Fruit fly (Drosophila melanogaster) whole organism, pupa: ENCODE results near the gene CG6142.
A peak's percentile ranks its signal among the peaks of the same experiment; 100 is the strongest.

ENCODE experiments used
- CG10348 ChIP-seq: fragments of 200-800 bp; sonication (Bioruptor generic); IDR thresholded peaks from 2 replicates; pipeline ENCODE4 v1.3.6; 2022; ENCODE audit warnings: missing biosample characterization, missing genetic modification characterization
- CG12605 ChIP-seq: fragments of 200-800 bp; sonication (Bioruptor generic); IDR thresholded peaks from 2 replicates; pipeline ENCODE4 v1.3.6; 2022; ENCODE audit warnings: missing biosample characterization, missing genetic modification characterization
- CG13204 ChIP-seq: fragments of 200-800 bp; sonication (Bioruptor generic); optimal IDR thresholded peaks from 2 replicates; lab custom pipeline; 2018; ENCODE audit warnings: missing biosample characterization, mild to moderate bottlenecking, missing genetic modification characterization, moderate library complexity
- CG14655 ChIP-seq: fragments of 200-800 bp; sonication (Bioruptor generic); optimal IDR thresholded peaks from 3 replicates; lab custom pipeline; 2017; ENCODE audit warnings: mild to moderate bottlenecking, missing biosample characterization, missing genetic modification reagents, missing genetic modification characterization
- CG15710 ChIP-seq: fragments of 200-800 bp; sonication (Bioruptor generic); optimal IDR thresholded peaks from 2 replicates; lab custom pipeline; 2018; ENCODE audit warnings: missing biosample characterization, mild to moderate bottlenecking, missing genetic modification characterization, moderate library complexity
- CG17806 ChIP-seq: fragments of 200-800 bp; sonication (Bioruptor generic); optimal IDR thresholded peaks from 2 replicates; lab custom pipeline; 2018; ENCODE audit warnings: missing biosample characterization, mild to moderate bottlenecking, missing genetic modification characterization, moderate library complexity
- CG32121 ChIP-seq: fragments of 200-800 bp; sonication (Bioruptor generic); IDR thresholded peaks from 2 replicates; pipeline ENCODE4 v1.3.6; 2022; ENCODE audit warnings: missing biosample characterization, missing genetic modification characterization
- CG34367 ChIP-seq: fragments of 200-800 bp; sonication (Bioruptor generic); optimal IDR thresholded peaks from 2 replicates; lab custom pipeline; 2018; ENCODE audit warnings: missing biosample characterization, mild to moderate bottlenecking, missing genetic modification characterization
- CG4496 ChIP-seq: fragments of 200-800 bp; sonication (Bioruptor generic); IDR thresholded peaks from 3 replicates; pipeline ENCODE4 v1.3.6; 2022; ENCODE audit warnings: missing biosample characterization, missing genetic modification characterization
- CG8159 ChIP-seq: fragments of 200-800 bp; sonication (Bioruptor generic); optimal IDR thresholded peaks from 3 replicates; lab custom pipeline; 2018; ENCODE audit warnings: missing biosample characterization, mild to moderate bottlenecking, missing genetic modification characterization, moderate library complexity
- CG8301 ChIP-seq: fragments of 200-800 bp; sonication (Bioruptor generic); optimal IDR thresholded peaks from 2 replicates; lab custom pipeline; 2018; ENCODE audit warnings: missing biosample characterization, mild to moderate bottlenecking, missing genetic modification characterization
- CG9948 ChIP-seq: fragments of 200-800 bp; sonication (Bioruptor generic); optimal IDR thresholded peaks from 2 replicates; lab custom pipeline; 2018; ENCODE audit warnings: missing biosample characterization, mild to moderate bottlenecking, missing genetic modification characterization, moderate library complexity
- D1 ChIP-seq: fragments of 200-800 bp; sonication (Bioruptor generic); optimal IDR thresholded peaks from 2 replicates; lab custom pipeline; 2018; ENCODE audit warnings: missing biosample characterization, mild to moderate bottlenecking, missing genetic modification characterization, moderate library complexity
- EcR ChIP-seq: fragments of 200-800 bp; sonication (Bioruptor generic); optimal IDR thresholded peaks from 3 replicates; lab custom pipeline; 2019; ENCODE audit warnings: missing biosample characterization, missing genetic modification characterization, mild to moderate bottlenecking, moderate library complexity, missing genetic modification reagents
- Ets98B ChIP-seq: fragments of 200-800 bp; sonication (Bioruptor generic); IDR thresholded peaks from 2 replicates; pipeline ENCODE4 v1.3.6; 2022; ENCODE audit warnings: missing biosample characterization, missing genetic modification characterization
- Pif1A ChIP-seq: fragments of 200-800 bp; sonication (Bioruptor generic); optimal IDR thresholded peaks from 3 replicates; lab custom pipeline; 2016; ENCODE audit warnings: missing biosample characterization, missing genetic modification characterization
- Pif1B ChIP-seq: fragments of 200-800 bp; sonication (Bioruptor generic); optimal IDR thresholded peaks from 3 replicates; lab custom pipeline; 2016; ENCODE audit warnings: missing biosample characterization, missing genetic modification characterization
- Snoo ChIP-seq: fragments of 200-800 bp; sonication (Bioruptor generic); optimal IDR thresholded peaks from 3 replicates; lab custom pipeline; 2017; ENCODE audit warnings: missing biosample characterization, mild to moderate bottlenecking, missing genetic modification characterization, inconsistent platforms
- fd96Ca ChIP-seq: fragments of 200-800 bp; sonication (Bioruptor generic); IDR thresholded peaks from 3 replicates; pipeline ENCODE4 v1.3.6; 2022; ENCODE audit warnings: missing biosample characterization, missing genetic modification characterization
- gl ChIP-seq: fragments of 200-800 bp; sonication (Bioruptor generic); optimal IDR thresholded peaks from 2 replicates; lab custom pipeline; 2018; ENCODE audit warnings: missing biosample characterization, mild to moderate bottlenecking, missing genetic modification characterization
- rn ChIP-seq: fragments of 200-800 bp; sonication (Bioruptor generic); IDR thresholded peaks from 2 replicates; pipeline ENCODE4 v1.3.6; 2022; ENCODE audit warnings: missing biosample characterization, missing genetic modification characterization

CG6142 gene

DNA sequence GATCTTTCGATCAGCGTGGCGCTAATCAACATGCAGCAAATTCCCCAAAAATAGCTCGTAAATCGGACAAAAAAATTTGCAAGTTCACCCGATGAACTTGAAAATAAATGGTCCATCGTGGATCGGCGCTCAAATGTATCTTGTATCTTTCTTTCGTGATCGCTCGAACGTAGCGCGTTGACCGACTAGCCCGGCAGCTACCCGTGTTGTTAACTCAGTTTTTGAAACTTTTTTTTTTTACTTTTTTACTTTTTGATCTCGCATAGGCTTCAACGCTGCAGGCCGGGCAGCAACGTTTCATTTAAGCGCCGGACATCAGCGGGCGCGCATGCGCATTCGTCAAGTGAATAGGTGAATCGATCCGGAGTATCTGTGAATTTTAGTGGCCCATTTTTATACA, at the start of gene CG6142:
CG6142 (plus strand) TSS at position 301 of the 400 bp plus-strand sequence.
- TF ChIP-seq CG9948 (tag; lab: Kevin White, UChicago) (no peak), gl (tag; lab: Kevin White, UChicago) (no peak), EcR (peak; percentile 54), rn (GFP tag; lab: Robert Waterston, UW) (no peak), CG4496 (GFP tag; lab: Robert Waterston, UW) (no peak)
- TF ChIP-seq, all 21 proteins: peak for 1

DNA sequence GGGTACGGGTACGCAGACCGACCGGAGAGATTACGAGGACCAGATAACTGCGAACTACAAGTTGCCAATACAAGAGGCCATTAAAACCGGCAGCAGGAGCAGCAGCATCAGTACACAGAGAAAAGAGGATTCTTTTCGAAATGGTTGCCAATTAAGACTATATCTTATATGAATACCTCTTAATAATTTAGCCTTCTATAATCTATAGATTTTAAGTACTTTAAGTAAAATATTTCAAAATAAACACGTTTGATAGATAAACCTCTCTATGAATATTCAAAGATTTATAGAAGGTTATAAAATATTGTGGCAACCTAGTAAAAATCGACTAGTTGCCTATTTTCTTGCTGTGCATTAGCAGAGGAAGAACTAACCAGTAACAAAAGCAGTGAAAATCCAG, 37.4 kb upstream of the CG6142 start:
- TF ChIP-seq CG17806 (tag; lab: Kevin White, UChicago): no peak
- TF ChIP-seq Pif1A (GFP tag; lab: Kevin White, UChicago): no peak
- TF ChIP-seq CG8159: peak; percentile 1
- TF ChIP-seq CG13204 (GFP tag; lab: Kevin White, UChicago): no peak
- TF ChIP-seq D1 (tag; lab: Kevin White, UChicago): no peak
- no peak for TF ChIP-seq fd96Ca (GFP tag; lab: Robert Waterston, UW)
- no peak for TF ChIP-seq CG12605
- no peak for TF ChIP-seq Snoo
- peak; percentile 4 for TF ChIP-seq CG14655 (GFP tag; lab: Kevin White, UChicago)
- no peak for TF ChIP-seq CG8301 (tag; lab: Kevin White, UChicago)
- TF ChIP-seq CG34367 (tag; lab: Kevin White, UChicago): no peak
- TF ChIP-seq CG9948 (tag; lab: Kevin White, UChicago): no peak
- TF ChIP-seq EcR: no peak

- TF ChIP-seq Snoo (no peak), CG8159 (no peak), CG9948 (tag; lab: Kevin White, UChicago) (no peak), rn (GFP tag; lab: Robert Waterston, UW) (no peak), CG13204 (GFP tag; lab: Kevin White, UChicago) (no peak), CG10348 (GFP tag; lab: Robert Waterston, UW) (no peak), gl (tag; lab: Kevin White, UChicago) (no peak)
- TF ChIP-seq, all 21 proteins: peak for 0
Observed at dm6 chr3R:26096192-26096591, 36.8 kb upstream of the CG6142 start.

DNA sequence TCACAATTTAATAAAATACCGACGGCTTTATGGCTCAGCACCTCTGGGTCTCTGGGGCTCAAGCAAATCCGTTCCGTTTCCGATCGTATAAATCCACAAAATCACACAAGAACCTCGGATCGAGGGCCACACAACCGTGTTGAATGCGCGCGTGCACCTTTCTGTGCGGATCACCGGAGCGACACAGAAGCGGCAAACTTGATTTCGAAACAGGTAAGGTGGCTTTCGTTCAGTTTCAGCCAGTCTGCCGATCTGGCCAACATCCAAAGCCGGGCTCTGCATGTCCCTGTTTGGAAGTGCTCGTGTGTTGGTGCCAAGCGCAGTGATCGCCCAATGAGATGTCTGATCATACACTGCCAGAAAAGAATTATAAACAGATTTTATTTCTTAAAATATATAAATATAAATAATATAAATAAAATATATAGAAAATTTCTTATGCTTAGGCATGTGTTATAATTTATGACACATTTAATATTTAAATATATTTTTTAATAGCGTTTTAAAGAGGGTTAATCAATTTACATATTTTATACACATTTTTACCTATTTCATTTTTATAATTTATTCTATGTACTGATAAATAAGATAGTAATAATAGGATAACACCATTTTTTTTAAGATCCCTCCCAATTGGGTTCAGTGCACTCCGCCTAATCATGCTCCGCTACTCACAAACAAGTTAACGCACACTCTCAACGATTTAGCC, 34.3 kb upstream of the CG6142 start, which contains the start of gene dysf:
dysf (minus strand) TSS at position 210 of the 709 bp plus-strand sequence.
- peak; percentile 78 for TF ChIP-seq CG9948 (tag; lab: Kevin White, UChicago)
- peak; percentile 48 for TF ChIP-seq D1 (tag; lab: Kevin White, UChicago)
- no peak; the same call in 1 of the 2 replicates for TF ChIP-seq rn (GFP tag; lab: Robert Waterston, UW)
- TF ChIP-seq CG13204 (GFP tag; lab: Kevin White, UChicago): peak; percentile 51
- TF ChIP-seq CG34367 (tag; lab: Kevin White, UChicago): peak; percentile 70
- TF ChIP-seq Pif1A (GFP tag; lab: Kevin White, UChicago): peak; percentile 24
- TF ChIP-seq CG8301 (tag; lab: Kevin White, UChicago): peak; percentile 54
- TF ChIP-seq CG17806 (tag; lab: Kevin White, UChicago): peak; percentile 64
- peak; percentile 83 for TF ChIP-seq CG14655 (GFP tag; lab: Kevin White, UChicago)
- TF ChIP-seq CG32121 (GFP tag; lab: Robert Waterston, UW): peak; percentile 45
- no peak for TF ChIP-seq EcR
- TF ChIP-seq Ets98B: no peak
- TF ChIP-seq fd96Ca (GFP tag; lab: Robert Waterston, UW): peak; percentile 9; the same call in 1 of the 3 replicates
- TF ChIP-seq CG15710 (tag; lab: Kevin White, UChicago): peak; percentile 85
- TF ChIP-seq CG10348 (GFP tag; lab: Robert Waterston, UW): no peak
- TF ChIP-seq CG12605: no peak
- peak; percentile 73 for TF ChIP-seq Snoo
- peak; percentile 54 for TF ChIP-seq Pif1B (GFP tag; lab: Kevin White, UChicago)
- TF ChIP-seq CG8159: peak; percentile 91
- no peak for TF ChIP-seq CG4496 (GFP tag; lab: Robert Waterston, UW)
- TF ChIP-seq gl (tag; lab: Kevin White, UChicago): no peak
- TF ChIP-seq, all 21 proteins: peak for 14

DNA sequence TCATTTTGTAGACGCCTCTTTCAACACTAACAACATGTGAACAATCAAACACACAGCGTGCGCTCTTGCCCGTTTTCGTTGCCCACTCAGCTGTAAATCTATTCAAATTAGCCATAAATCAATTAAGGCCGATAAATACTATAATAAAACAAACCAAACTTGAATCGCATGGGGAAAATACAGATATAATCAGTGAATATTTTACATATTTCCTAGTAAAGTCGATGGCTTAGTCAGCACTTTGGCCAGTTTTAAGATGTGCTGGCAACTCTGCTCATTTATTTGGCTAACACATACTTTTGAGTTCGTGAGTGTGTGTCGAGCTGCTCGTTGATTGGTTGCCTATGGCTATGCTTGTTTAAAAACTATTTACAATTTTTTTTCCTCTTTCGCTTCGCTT, 33.7 kb upstream of the CG6142 start:
- TF ChIP-seq Pif1B (GFP tag; lab: Kevin White, UChicago) (no peak), D1 (tag; lab: Kevin White, UChicago) (no peak), gl (tag; lab: Kevin White, UChicago) (no peak), rn (GFP tag; lab: Robert Waterston, UW) (no peak), CG15710 (tag; lab: Kevin White, UChicago) (no peak), fd96Ca (GFP tag; lab: Robert Waterston, UW) (0 out of 3 replicates have a peak, but pooled peaks have one; percentile 55), CG12605 (no peak), Pif1A (GFP tag; lab: Kevin White, UChicago) (no peak), CG13204 (GFP tag; lab: Kevin White, UChicago) (no peak), EcR (no peak), CG14655 (GFP tag; lab: Kevin White, UChicago) (no peak), CG8159 (no peak), CG4496 (GFP tag; lab: Robert Waterston, UW) (0 out of 3 replicates have a peak, but pooled peaks have one; percentile 37)

DNA sequence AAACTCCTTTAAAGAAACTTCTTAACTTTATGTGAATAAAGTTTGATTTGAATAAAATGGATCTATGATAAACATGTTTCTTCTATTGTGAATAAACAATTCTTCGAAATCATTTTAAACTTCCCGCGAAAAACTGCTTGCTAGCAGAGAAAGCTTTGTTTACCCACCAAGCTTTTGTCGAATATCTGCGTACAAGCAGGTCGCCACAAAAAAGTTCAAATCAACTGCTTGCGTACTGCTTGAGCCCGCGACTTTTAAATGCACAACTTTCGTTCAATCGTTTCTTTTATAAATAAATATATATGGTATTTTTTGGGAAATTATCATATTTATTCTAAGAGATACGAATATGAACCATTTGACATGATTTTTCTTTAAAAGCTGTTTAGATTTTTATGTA, 29.5 kb upstream of the CG6142 start:
- TF ChIP-seq Pif1A (GFP tag; lab: Kevin White, UChicago): no peak
- TF ChIP-seq D1 (tag; lab: Kevin White, UChicago): peak; percentile 75
- TF ChIP-seq, all 21 proteins: peak for 1
